Worm (Caenorhabditis elegans) whole organism, L1 larva: ENCODE data around the gene rad-50.
A peak's percentile ranks its signal among the peaks of the same experiment; 100 is the strongest.

ENCODE experiments used
- C16A3.4 ChIP-seq: fragments of 150-350 bp; optimal IDR thresholded peaks from 2 replicates; lab custom pipeline; 2014; ENCODE audit warnings: missing biosample characterization, missing genetic modification characterization
- F16B12.6 ChIP-seq: fragments of 150-350 bp; optimal IDR thresholded peaks from 2 replicates; lab custom pipeline; 2014; ENCODE audit warnings: missing biosample characterization, missing genetic modification characterization
- ama-1 ChIP-seq: fragments of 150-350 bp; optimal IDR thresholded peaks from 2 replicates; lab custom pipeline; 2014
- ceh-82 ChIP-seq, 3 experiments: fragments of 150-350 bp in 1 of 3; sonication (generic microtip) in 2 of 3; optimal IDR thresholded peaks; 2 replicates each; lab custom pipeline; 2014 to 2017; ENCODE audit warnings: missing biosample characterization in 3 of 3, missing genetic modification characterization in 3 of 3
- egl-27 ChIP-seq, 2 experiments: fragments of 150-350 bp in 1 of 2; sonication (generic microtip); optimal IDR thresholded peaks; 3 replicates each; lab custom pipeline; 2017 to 2018; ENCODE audit warnings: missing biosample characterization in 2 of 2, missing genetic modification characterization in 2 of 2, missing genetic modification reagents in 2 of 2
- elt-3 ChIP-seq, 6 experiments: fragments of 150-350 bp in 1 of 6; sonication (generic microtip); optimal IDR thresholded peaks; 2 replicates each; lab custom pipeline; 2017 to 2018; ENCODE audit warnings: missing biosample characterization in 6 of 6, missing genetic modification characterization in 6 of 6, inconsistent platforms in 1 of 6
- nhr-237 ChIP-seq: fragments of 150-350 bp; optimal IDR thresholded peaks from 2 replicates; lab custom pipeline; 2014; ENCODE audit warnings: missing biosample characterization, missing genetic modification characterization
- rnt-1 ChIP-seq: sonication (generic microtip); optimal IDR thresholded peaks from 2 replicates; lab custom pipeline; 2016; ENCODE audit warnings: mild to moderate bottlenecking, missing genetic modification characterization, moderate library complexity, missing compliant biosample characterization
- sox-4 ChIP-seq: sonication (generic microtip); optimal IDR thresholded peaks from 2 replicates; lab custom pipeline; 2016; ENCODE audit warnings: missing genetic modification characterization, missing compliant biosample characterization
- swsn-7 ChIP-seq: sonication (generic microtip); optimal IDR thresholded peaks from 2 replicates; lab custom pipeline; 2016; ENCODE audit warnings: missing genetic modification characterization, missing compliant biosample characterization
- unc-62 ChIP-seq: fragments of 150-350 bp; optimal IDR thresholded peaks from 2 replicates; lab custom pipeline; 2014; ENCODE audit warnings: missing biosample characterization, missing genetic modification reagents, missing genetic modification characterization
- zip-4 ChIP-seq: fragments of 200-800 bp; sonication (Bioruptor generic); optimal IDR thresholded peaks from 2 replicates; lab custom pipeline; 2018; ENCODE audit warnings: mild to moderate bottlenecking, missing genetic modification characterization, moderate library complexity, missing compliant biosample characterization
- ztf-4 ChIP-seq: fragments of 150-350 bp; optimal IDR thresholded peaks from 2 replicates; lab custom pipeline; 2014; ENCODE audit warnings: missing biosample characterization, missing genetic modification characterization

- TF ChIP-seq nhr-237, result no peak
- no peak for TF ChIP-seq unc-62 (GFP tag; lab: Kevin White, UChicago)
- TF ChIP-seq ceh-82 (tag; optimal IDR thresholded peaks at IDR 0.05; lab: Kevin White, UChicago), result no peak
- no peak for TF ChIP-seq zip-4 (GFP tag; lab: Kevin White, UChicago)
- TF ChIP-seq ztf-4 (tag; lab: Kevin White, UChicago), result no peak
- peak; percentile 51 for TF ChIP-seq rnt-1 (tag; lab: Kevin White, UChicago)
- no peak for TF ChIP-seq elt-3 (tag; optimal IDR thresholded peaks at IDR 0.05; lab: Kevin White, UChicago)
- no peak for TF ChIP-seq swsn-7
- TF ChIP-seq C16A3.4 (tag; lab: Kevin White, UChicago), result no peak
- TF ChIP-seq ama-1 (lab: Kevin White, UChicago), result no peak
- no peak for TF ChIP-seq egl-27 (tag; optimal IDR thresholded peaks at IDR 0.05; lab: Kevin White, UChicago)
- no peak for TF ChIP-seq sox-4 (tag; lab: Kevin White, UChicago)
- TF ChIP-seq F16B12.6 (tag; lab: Kevin White, UChicago), result no peak
These were observed 23.9 kb downstream of the rad-50 start, which contains the start of gene twk-24 for ce11 chrV:12269272-12269767.
